Worm (Caenorhabditis elegans) whole organism, L1 larva: ENCODE data around the gene Y69E1A.4.
A peak's percentile ranks its signal among the peaks of the same experiment; 100 is the strongest.

Source experiments
- F16B12.6 ChIP-seq: fragments of 150-350 bp; optimal IDR thresholded peaks from 2 replicates; lab custom pipeline; 2014; ENCODE audit warnings: missing biosample characterization, missing genetic modification characterization
- aha-1 ChIP-seq: fragments of 150-350 bp; optimal IDR thresholded peaks from 2 replicates; lab custom pipeline; 2014; ENCODE audit warnings: missing biosample characterization, missing genetic modification characterization
- alr-1 ChIP-seq: fragments of 200-800 bp; sonication (Bioruptor generic); optimal IDR thresholded peaks from 2 replicates; lab custom pipeline; 2018; ENCODE audit warnings: borderline replicate concordance, mild to moderate bottlenecking, missing genetic modification characterization, missing compliant biosample characterization
- ama-1 ChIP-seq: fragments of 150-350 bp; optimal IDR thresholded peaks from 2 replicates; lab custom pipeline; 2014
- blmp-1 ChIP-seq: fragments of 150-350 bp; optimal IDR thresholded peaks from 2 replicates; lab custom pipeline; 2014; ENCODE audit warnings: missing biosample characterization, missing genetic modification characterization
- ceh-8 ChIP-seq: fragments of 200-800 bp; sonication (Bioruptor generic); optimal IDR thresholded peaks from 2 replicates; lab custom pipeline; 2018; ENCODE audit warnings: mild to moderate bottlenecking, missing genetic modification characterization, moderate library complexity, missing compliant biosample characterization
- ceh-82 ChIP-seq, 3 experiments: fragments of 150-350 bp in 1 of 3; sonication (generic microtip) in 2 of 3; optimal IDR thresholded peaks; 2 replicates each; lab custom pipeline; 2014 to 2017; ENCODE audit warnings: missing biosample characterization in 3 of 3, missing genetic modification characterization in 3 of 3
- ceh-88 ChIP-seq: fragments of 200-800 bp; sonication (Bioruptor generic); IDR thresholded peaks from 2 replicates; pipeline ENCODE4 v1.3.6; 2022; ENCODE audit warnings: missing genetic modification characterization, missing compliant biosample characterization
- ceh-90 ChIP-seq: sonication (generic microtip); optimal IDR thresholded peaks from 2 replicates; lab custom pipeline; 2016; ENCODE audit warnings: missing genetic modification characterization, missing compliant biosample characterization
- dpl-1 ChIP-seq, 3 experiments: fragments of 150-350 bp in 2 of 3; sonication (generic microtip) in 1 of 3; optimal IDR thresholded peaks; 2 replicates each; lab custom pipeline; 2014 to 2017; ENCODE audit warnings: missing biosample characterization in 3 of 3, missing genetic modification characterization in 3 of 3, missing genetic modification reagents in 3 of 3
- dsc-1 ChIP-seq: sonication (generic microtip); optimal IDR thresholded peaks from 2 replicates; lab custom pipeline; 2016; ENCODE audit warnings: mild to moderate bottlenecking, missing genetic modification characterization, missing compliant biosample characterization
- efl-1 ChIP-seq, 4 experiments: fragments of 150-350 bp; optimal IDR thresholded peaks in 3 of 4; peaks in 1 of 4; 1 replicate in 1 of 4; 2 replicates in 3 of 4; lab custom pipeline; 2014; ENCODE audit warnings: missing biosample characterization in 2 of 4, missing genetic modification characterization in 2 of 4, missing genetic modification reagents in 2 of 4
- egl-13 ChIP-seq: sonication (generic microtip); optimal IDR thresholded peaks from 2 replicates; lab custom pipeline; 2016; ENCODE audit warnings: missing genotype, missing genetic modification reagents, missing genetic modification characterization, missing compliant biosample characterization
- elt-3 ChIP-seq, 6 experiments: fragments of 150-350 bp in 1 of 6; sonication (generic microtip); optimal IDR thresholded peaks; 2 replicates each; lab custom pipeline; 2017 to 2018; ENCODE audit warnings: missing biosample characterization in 6 of 6, missing genetic modification characterization in 6 of 6, inconsistent platforms in 1 of 6
- fkh-4 ChIP-seq: sonication (generic microtip); optimal IDR thresholded peaks from 2 replicates; lab custom pipeline; 2016; ENCODE audit warnings: missing compliant biosample characterization, missing genetic modification characterization, borderline replicate concordance
- fos-1 ChIP-seq: fragments of 150-350 bp; optimal IDR thresholded peaks from 2 replicates; lab custom pipeline; 2014; ENCODE audit warnings: missing biosample characterization, missing genetic modification characterization
- hlh-17 ChIP-seq: fragments of 200-800 bp; sonication (Bioruptor generic); optimal IDR thresholded peaks from 2 replicates; lab custom pipeline; 2018; ENCODE audit warnings: missing genetic modification characterization, mild to moderate bottlenecking, missing compliant biosample characterization, moderate library complexity, borderline replicate concordance
- irx-1 ChIP-seq: sonication (generic microtip); optimal IDR thresholded peaks from 2 replicates; lab custom pipeline; 2016; ENCODE audit warnings: missing genetic modification characterization, missing compliant biosample characterization
- lin-14 ChIP-seq: fragments of 200-800 bp; sonication (Bioruptor generic); optimal IDR thresholded peaks from 2 replicates; lab custom pipeline; 2018; ENCODE audit warnings: mild to moderate bottlenecking, missing genetic modification characterization, moderate library complexity, missing compliant biosample characterization
- lin-15B ChIP-seq: fragments of 150-350 bp; sonication (generic microtip); optimal IDR thresholded peaks from 3 replicates; lab custom pipeline; 2014; ENCODE audit warnings: missing biosample characterization, missing genetic modification characterization
- lin-35 ChIP-seq, 2 experiments: fragments of 150-350 bp; optimal IDR thresholded peaks; 2 replicates each; lab custom pipeline; 2014; ENCODE audit warnings: missing biosample characterization in 2 of 2, missing genetic modification characterization in 2 of 2, missing genetic modification reagents in 2 of 2
- lir-3 ChIP-seq: sonication (generic microtip); optimal IDR thresholded peaks from 2 replicates; lab custom pipeline; 2016; ENCODE audit warnings: mild to moderate bottlenecking, missing genetic modification characterization, moderate library complexity, missing compliant biosample characterization; ENCODE audit not compliant: poor library complexity
- lsy-2 ChIP-seq, 2 experiments: fragments of 150-350 bp; optimal IDR thresholded peaks; 2 replicates each; lab custom pipeline; 2014; ENCODE audit warnings: missing biosample characterization in 2 of 2, missing genetic modification characterization in 2 of 2
- mab-9 ChIP-seq: fragments of 200-800 bp; sonication (Bioruptor generic); IDR thresholded peaks from 2 replicates; pipeline ENCODE4 v1.3.6; 2022; ENCODE audit warnings: missing genetic modification reagents, missing genetic modification characterization, missing compliant biosample characterization
- mdl-1 ChIP-seq, 2 experiments: fragments of 150-350 bp; optimal IDR thresholded peaks; 2 replicates each; lab custom pipeline; 2014 to 2017; ENCODE audit warnings: missing biosample characterization in 2 of 2, missing genetic modification characterization in 2 of 2, inconsistent platforms in 1 of 2
- nhr-11 ChIP-seq: fragments of 150-350 bp; optimal IDR thresholded peaks from 2 replicates; lab custom pipeline; 2014; ENCODE audit warnings: missing biosample characterization, missing genetic modification characterization
- nhr-19 ChIP-seq: fragments of 200-800 bp; sonication (Bioruptor generic); conservative IDR thresholded peaks from 2 replicates; pipeline ENCODE4 v1.3.6; 2022; ENCODE audit warnings: missing genetic modification characterization, missing compliant biosample characterization
- nhr-20 ChIP-seq: sonication (generic microtip); optimal IDR thresholded peaks from 2 replicates; lab custom pipeline; 2016; ENCODE audit warnings: mild to moderate bottlenecking, missing genetic modification characterization, missing compliant biosample characterization
- nhr-28 ChIP-seq: fragments of 150-350 bp; optimal IDR thresholded peaks from 2 replicates; lab custom pipeline; 2014; ENCODE audit warnings: missing biosample characterization, missing genetic modification characterization
- nhr-47 ChIP-seq: sonication (generic microtip); optimal IDR thresholded peaks from 2 replicates; lab custom pipeline; 2016; ENCODE audit warnings: mild to moderate bottlenecking, missing genetic modification characterization, moderate library complexity, missing compliant biosample characterization
- nhr-71 ChIP-seq: sonication (generic microtip); optimal IDR thresholded peaks from 2 replicates; lab custom pipeline; 2016; ENCODE audit warnings: mild to moderate bottlenecking, missing genetic modification characterization, moderate library complexity, missing compliant biosample characterization
- nhr-90 ChIP-seq: sonication (generic microtip); optimal IDR thresholded peaks from 2 replicates; lab custom pipeline; 2016; ENCODE audit warnings: mild to moderate bottlenecking, missing genetic modification characterization, missing compliant biosample characterization; ENCODE audit not compliant: poor library complexity
- pax-3 ChIP-seq: fragments of 200-800 bp; sonication (Bioruptor generic); optimal IDR thresholded peaks from 2 replicates; lab custom pipeline; 2018; ENCODE audit warnings: mild to moderate bottlenecking, missing genetic modification characterization, moderate library complexity, missing compliant biosample characterization
- pqm-1 ChIP-seq: sonication (generic microtip); optimal IDR thresholded peaks from 3 replicates; lab custom pipeline; 2017; ENCODE audit warnings: missing biosample characterization, missing genetic modification characterization
- rnt-1 ChIP-seq: sonication (generic microtip); optimal IDR thresholded peaks from 2 replicates; lab custom pipeline; 2016; ENCODE audit warnings: mild to moderate bottlenecking, missing genetic modification characterization, moderate library complexity, missing compliant biosample characterization
- skn-1 ChIP-seq: fragments of 150-350 bp; optimal IDR thresholded peaks from 2 replicates; lab custom pipeline; 2014; ENCODE audit warnings: missing biosample characterization, missing genetic modification characterization
- snpc-4 ChIP-seq: fragments of 150-350 bp; optimal IDR thresholded peaks from 2 replicates; lab custom pipeline; 2014; ENCODE audit warnings: missing biosample characterization, missing genetic modification characterization
- sptf-1 ChIP-seq: fragments of 150-350 bp; optimal IDR thresholded peaks from 2 replicates; lab custom pipeline; 2014; ENCODE audit warnings: missing biosample characterization, missing genetic modification characterization
- swsn-7 ChIP-seq: sonication (generic microtip); optimal IDR thresholded peaks from 2 replicates; lab custom pipeline; 2016; ENCODE audit warnings: missing genetic modification characterization, missing compliant biosample characterization
- tbx-2 ChIP-seq: sonication (generic microtip); optimal IDR thresholded peaks from 2 replicates; lab custom pipeline; 2016; ENCODE audit warnings: missing genetic modification characterization, missing compliant biosample characterization
- tlp-1 ChIP-seq: fragments of 150-350 bp; optimal IDR thresholded peaks from 2 replicates; lab custom pipeline; 2014; ENCODE audit warnings: missing biosample characterization, missing genetic modification characterization
- unc-130 ChIP-seq: fragments of 150-350 bp; optimal IDR thresholded peaks from 2 replicates; lab custom pipeline; 2017; ENCODE audit warnings: missing biosample characterization, missing genetic modification characterization, inconsistent platforms
- unc-62 ChIP-seq: fragments of 150-350 bp; optimal IDR thresholded peaks from 2 replicates; lab custom pipeline; 2014; ENCODE audit warnings: missing biosample characterization, missing genetic modification reagents, missing genetic modification characterization
- unc-98 ChIP-seq: fragments of 200-800 bp; sonication (Bioruptor generic); IDR thresholded peaks from 2 replicates; pipeline ENCODE4 v1.3.6; 2022; ENCODE audit warnings: missing genetic modification characterization, missing compliant biosample characterization
- xbp-1 ChIP-seq: sonication (generic microtip); optimal IDR thresholded peaks from 2 replicates; lab custom pipeline; 2016; ENCODE audit warnings: missing genetic modification characterization, missing compliant biosample characterization
- zip-4 ChIP-seq: fragments of 200-800 bp; sonication (Bioruptor generic); optimal IDR thresholded peaks from 2 replicates; lab custom pipeline; 2018; ENCODE audit warnings: mild to moderate bottlenecking, missing genetic modification characterization, moderate library complexity, missing compliant biosample characterization
- ztf-4 ChIP-seq: fragments of 150-350 bp; optimal IDR thresholded peaks from 2 replicates; lab custom pipeline; 2014; ENCODE audit warnings: missing biosample characterization, missing genetic modification characterization

Gene Y69E1A.4

ce11 chrIV:10975968-10976367 lies 20.9 kb downstream of the Y69E1A.4 start (continued):
- TF ChIP-seq zip-4 (GFP tag; lab: Kevin White, UChicago), result no peak
- TF ChIP-seq pqm-1, result no peak
- no peak for TF ChIP-seq dsc-1 (tag; lab: Kevin White, UChicago)
- peak; percentile 70 for TF ChIP-seq nhr-71
- no peak for TF ChIP-seq ztf-4 (tag; lab: Kevin White, UChicago)
- TF ChIP-seq mab-9 (GFP tag; lab: Robert Waterston, UW), result no peak
- TF ChIP-seq F16B12.6 (tag; lab: Kevin White, UChicago), result no peak
- TF ChIP-seq lin-15B, result no peak
- no peak for TF ChIP-seq sptf-1 (tag; lab: Kevin White, UChicago)
- TF ChIP-seq dpl-1 (GFP tag; optimal IDR thresholded peaks at IDR 0.05; lab: Kevin White, UChicago), result peak in 2 of 3 experiments; percentile 6
- no peak for TF ChIP-seq nhr-11 (tag; lab: Kevin White, UChicago)
- TF ChIP-seq rnt-1 (tag; lab: Kevin White, UChicago), result peak; percentile 47
- no peak for TF ChIP-seq ceh-8
- TF ChIP-seq unc-98, result no peak
- no peak for TF ChIP-seq hlh-17 (GFP tag; lab: Kevin White, UChicago)
- no peak for TF ChIP-seq snpc-4 (tag; lab: Kevin White, UChicago)
- TF ChIP-seq unc-130 (tag; lab: Kevin White, UChicago), result no peak
- TF ChIP-seq ceh-82 (tag; optimal IDR thresholded peaks at IDR 0.05; lab: Kevin White, UChicago), result no peak
- no peak for TF ChIP-seq tlp-1 (tag; lab: Kevin White, UChicago)
- no peak for TF ChIP-seq aha-1
- peak in 1 of 2 experiments; percentile 69 for TF ChIP-seq mdl-1 (tag; optimal IDR thresholded peaks at IDR 0.05; lab: Kevin White, UChicago)
- TF ChIP-seq lir-3 (tag; lab: Kevin White, UChicago), result no peak
- TF ChIP-seq xbp-1 (tag; lab: Kevin White, UChicago), result peak; percentile 14
- TF ChIP-seq egl-13 (tag; lab: Kevin White, UChicago), result no peak
- TF ChIP-seq nhr-90 (tag; lab: Kevin White, UChicago), result peak; percentile 70
- TF ChIP-seq tbx-2 (tag; lab: Kevin White, UChicago), result peak; percentile 40
- no peak for TF ChIP-seq irx-1 (tag; lab: Kevin White, UChicago)
- no peak for TF ChIP-seq nhr-28 (tag; lab: Kevin White, UChicago)
- TF ChIP-seq efl-1 (optimal IDR thresholded peaks at IDR 0.05; lab: Kevin White, UChicago), result peak; percentile 34 to 35
- peak in 1 of 2 experiments; percentile 89 for TF ChIP-seq efl-1 (GFP tag; optimal IDR thresholded peaks at IDR 0.05 in 1 of 2; lab: Kevin White, UChicago)
- peak; percentile 37 to 39 for TF ChIP-seq lsy-2 (tag; optimal IDR thresholded peaks at IDR 0.05; lab: Kevin White, UChicago)
- TF ChIP-seq fos-1 (tag; lab: Kevin White, UChicago), result no peak
- TF ChIP-seq unc-62 (GFP tag; lab: Kevin White, UChicago), result no peak
- peak; percentile 48 for TF ChIP-seq nhr-47 (tag; lab: Kevin White, UChicago)
- TF ChIP-seq lin-14, result peak; percentile 82
- peak; percentile 52 for TF ChIP-seq nhr-19 (GFP tag; lab: Robert Waterston, UW)
- TF ChIP-seq blmp-1 (tag; lab: Kevin White, UChicago), result peak; percentile 69

- TF ChIP-seq lin-14 (peak; percentile 15), elt-3 (tag; optimal IDR thresholded peaks at IDR 0.05; lab: Kevin White, UChicago) (no peak)
Observed at ce11 chrIV:10978641-10979040, 23.6 kb downstream of the Y69E1A.4 start.

- TF ChIP-seq ceh-82 (tag; optimal IDR thresholded peaks at IDR 0.05; lab: Kevin White, UChicago), result peak in 1 of 3 experiments; percentile 26
- TF ChIP-seq nhr-47 (tag; lab: Kevin White, UChicago), result no peak
- TF ChIP-seq pax-3 (tag; lab: Kevin White, UChicago), result no peak
- peak; percentile 8 for TF ChIP-seq swsn-7 (tag; lab: Kevin White, UChicago)
- TF ChIP-seq efl-1 (optimal IDR thresholded peaks at IDR 0.05; lab: Kevin White, UChicago), result no peak
- peak in 1 of 2 experiments; percentile 31 for TF ChIP-seq efl-1 (GFP tag; optimal IDR thresholded peaks at IDR 0.05 in 1 of 2; lab: Kevin White, UChicago)
- no peak for TF ChIP-seq nhr-28 (tag; lab: Kevin White, UChicago)
- TF ChIP-seq unc-98, result no peak
- TF ChIP-seq ceh-90 (tag; lab: Kevin White, UChicago), result no peak
- TF ChIP-seq unc-130 (tag; lab: Kevin White, UChicago), result no peak
- no peak for TF ChIP-seq egl-13 (tag; lab: Kevin White, UChicago)
- no peak for TF ChIP-seq nhr-20
- TF ChIP-seq mab-9 (GFP tag; lab: Robert Waterston, UW), result no peak
- peak; percentile 43 for TF ChIP-seq rnt-1 (tag; lab: Kevin White, UChicago)
- no peak for TF ChIP-seq sptf-1 (tag; lab: Kevin White, UChicago)
- TF ChIP-seq lin-35 (GFP tag; optimal IDR thresholded peaks at IDR 0.05; lab: Kevin White, UChicago), result no peak
- no peak for TF ChIP-seq ama-1 (lab: Kevin White, UChicago)
- TF ChIP-seq alr-1 (tag; lab: Kevin White, UChicago), result no peak
- no peak for TF ChIP-seq ceh-88 (GFP tag; lab: Robert Waterston, UW)
- no peak for TF ChIP-seq fkh-4 (tag; lab: Kevin White, UChicago)
- TF ChIP-seq nhr-19 (GFP tag; lab: Robert Waterston, UW), result 0 out of 2 replicates have a peak, but pooled peaks have one; percentile 2
- TF ChIP-seq skn-1 (tag; lab: Kevin White, UChicago), result no peak
- TF ChIP-seq irx-1 (tag; lab: Kevin White, UChicago), result no peak
- peak in 1 of 2 experiments; percentile 24 for TF ChIP-seq lsy-2 (tag; optimal IDR thresholded peaks at IDR 0.05; lab: Kevin White, UChicago)
Observed at ce11 chrIV:10979689-10980088, 24.6 kb downstream of the Y69E1A.4 start.
